Worm (Caenorhabditis elegans): ENCODE results near the gene nep-25.

DNA sequence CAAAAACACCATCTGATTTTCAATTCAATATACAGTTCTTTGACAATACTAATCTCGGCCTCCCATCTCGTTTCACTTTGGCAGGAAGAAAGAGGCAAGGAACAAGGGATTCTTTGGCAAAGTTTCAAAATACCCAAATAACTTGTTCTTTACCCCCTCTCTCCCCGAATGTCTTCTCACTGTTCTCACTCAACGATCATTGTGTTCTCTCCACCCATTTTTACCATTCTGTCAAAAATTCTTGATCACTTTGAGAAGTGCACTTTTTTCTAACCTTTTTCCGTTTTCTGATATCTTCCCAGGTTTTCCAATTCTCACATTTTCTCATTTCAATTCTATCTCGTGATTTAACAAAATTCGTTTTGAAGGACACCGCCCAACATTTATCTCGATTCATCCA, 12.1 kb downstream of the nep-25 start, which contains the start of gene H41C03.1:
- TF ChIP-seq ceh-83 (GFP tag; optimal IDR thresholded peaks at IDR 0.05) (no peak), elt-1 (tag; optimal IDR thresholded peaks at IDR 0.05; ENCODE audit: borderline replicate concordance, insufficient read depth) (no peak), unc-62 (GFP tag; optimal IDR thresholded peaks at IDR 0.05) (no peak), nhr-76 (tag; optimal IDR thresholded peaks at IDR 0.05) (no peak), sptf-1 (tag; optimal IDR thresholded peaks at IDR 0.05) (no peak), mab-5 (tag; optimal IDR thresholded peaks at IDR 0.05) (no peak)
